Fruit fly (Drosophila melanogaster) whole organism, embryonic: ENCODE measurements around the gene ATPsynD.

Experiments used
- Antp ChIP-seq: fragments of 200-800 bp; sonication (Bioruptor generic); optimal IDR thresholded peaks from 3 replicates; lab custom pipeline; 2016; ENCODE audit warnings: missing biosample characterization, missing genetic modification characterization
- CG11695 ChIP-seq: fragments of 200-800 bp; sonication (Bioruptor generic); IDR thresholded peaks from 3 replicates; pipeline ENCODE4 v1.3.6; 2022; ENCODE audit warnings: missing biosample characterization, missing genetic modification characterization
- CG12391 ChIP-seq: fragments of 200-800 bp; sonication (Bioruptor generic); optimal IDR thresholded peaks from 3 replicates; lab custom pipeline; 2018; ENCODE audit warnings: missing biosample characterization, mild to moderate bottlenecking, missing genetic modification characterization, moderate library complexity
- CG12942 ChIP-seq: fragments of 200-800 bp; sonication (Bioruptor generic); optimal IDR thresholded peaks from 3 replicates; lab custom pipeline; 2016; ENCODE audit warnings: missing biosample characterization, missing genetic modification characterization
- CG13287 ChIP-seq: fragments of 200-800 bp; sonication (Bioruptor generic); IDR thresholded peaks from 2 replicates; pipeline ENCODE4 v1.3.6; 2022; ENCODE audit warnings: missing biosample characterization, missing genetic modification characterization; ENCODE audit not compliant: partially characterized antibody
- CG14014 ChIP-seq: fragments of 200-800 bp; sonication (Bioruptor generic); IDR thresholded peaks from 2 replicates; pipeline ENCODE4 v1.3.6; 2022; ENCODE audit warnings: missing biosample characterization, missing genetic modification characterization
- CG17186 ChIP-seq: fragments of 200-800 bp; sonication (Bioruptor generic); optimal IDR thresholded peaks from 3 replicates; lab custom pipeline; 2017; ENCODE audit warnings: missing biosample characterization, missing genetic modification reagents, missing genetic modification characterization
- CG17359 ChIP-seq: fragments of 200-800 bp; sonication (Bioruptor generic); optimal IDR thresholded peaks from 3 replicates; lab custom pipeline; 2018; ENCODE audit warnings: missing biosample characterization, mild to moderate bottlenecking, missing genetic modification characterization, moderate library complexity
- CG17802 ChIP-seq: fragments of 200-800 bp; sonication (Bioruptor generic); optimal IDR thresholded peaks from 2 replicates; lab custom pipeline; 2018; ENCODE audit warnings: missing biosample characterization, mild to moderate bottlenecking, missing genetic modification characterization, moderate library complexity
- CG2712 ChIP-seq: fragments of 200-800 bp; optimal IDR thresholded peaks from 3 replicates; lab custom pipeline; 2019; ENCODE audit warnings: missing biosample characterization, mild to moderate bottlenecking, missing genetic modification characterization, moderate library complexity
- CG3065 ChIP-seq: fragments of 200-800 bp; sonication (Bioruptor generic); optimal IDR thresholded peaks from 2 replicates; lab custom pipeline; 2016; ENCODE audit warnings: missing biosample characterization, missing genetic modification characterization
- CG32532 ChIP-seq: fragments of 200-800 bp; sonication (Bioruptor generic); IDR thresholded peaks from 2 replicates; pipeline ENCODE4 v1.3.6; 2022; ENCODE audit warnings: missing biosample characterization, missing genetic modification characterization
- CG6791 ChIP-seq: fragments of 200-800 bp; sonication (Bioruptor generic); IDR thresholded peaks from 3 replicates; pipeline ENCODE4 v1.3.6; 2022; ENCODE audit warnings: missing biosample characterization, missing genetic modification characterization; ENCODE audit not compliant: partially characterized antibody
- CG8089 ChIP-seq: fragments of 200-800 bp; sonication (Bioruptor generic); optimal IDR thresholded peaks from 3 replicates; lab custom pipeline; 2016; ENCODE audit warnings: missing biosample characterization, missing genetic modification characterization
- CTCF ChIP-seq: fragments of 200-800 bp; sonication (Bioruptor generic); optimal IDR thresholded peaks from 2 replicates; lab custom pipeline; 2017; ENCODE audit warnings: missing biosample characterization, mild to moderate bottlenecking, missing genetic modification characterization, moderate library complexity
- D19B ChIP-seq: fragments of 200-800 bp; sonication (Bioruptor generic); optimal IDR thresholded peaks from 2 replicates; lab custom pipeline; 2017; ENCODE audit warnings: missing biosample characterization, mild to moderate bottlenecking, missing genetic modification characterization
- Dip2 ChIP-seq: fragments of 200-800 bp; sonication (Bioruptor generic); IDR thresholded peaks from 2 replicates; pipeline ENCODE4 v1.3.6; 2022; ENCODE audit warnings: missing biosample characterization, missing genetic modification characterization
- Eip74EF ChIP-seq, 2 experiments: fragments of 200-800 bp in 1 of 2; fragments of >200 bp in 1 of 2; sonication (Bioruptor generic) in 1 of 2; optimal IDR thresholded peaks; 2 replicates each; lab custom pipeline; 2017 to 2019; ENCODE audit warnings: missing biosample characterization in 2 of 2, missing genetic modification characterization in 2 of 2, mild to moderate bottlenecking in 1 of 2, moderate library complexity in 1 of 2
- Fer2 ChIP-seq: fragments of 200-800 bp; sonication (Bioruptor generic); optimal IDR thresholded peaks from 2 replicates; lab custom pipeline; 2018; ENCODE audit warnings: missing biosample characterization, mild to moderate bottlenecking, missing genetic modification characterization, moderate library complexity
- HLH3B ChIP-seq: fragments of 200-800 bp; sonication (Bioruptor generic); IDR thresholded peaks from 2 replicates; pipeline ENCODE4 v1.3.6; 2022; ENCODE audit warnings: missing biosample characterization, missing genetic modification characterization
- Hmr ChIP-seq: fragments of 200-800 bp; sonication (Bioruptor generic); optimal IDR thresholded peaks from 3 replicates; lab custom pipeline; 2017; ENCODE audit warnings: mild to moderate bottlenecking, missing biosample characterization, missing genetic modification reagents, missing genetic modification characterization
- Hr39 ChIP-seq: fragments of >200 bp; optimal IDR thresholded peaks from 2 replicates; lab custom pipeline; 2017
- Hsf ChIP-seq: fragments of 200-800 bp; sonication (Bioruptor generic); optimal IDR thresholded peaks from 3 replicates; lab custom pipeline; 2016; ENCODE audit warnings: missing biosample characterization, missing genetic modification characterization
- MBD-R2 ChIP-seq: fragments of 200-800 bp; sonication (Bioruptor generic); IDR thresholded peaks from 2 replicates; pipeline ENCODE4 v1.3.6; 2022; ENCODE audit warnings: missing biosample characterization, missing genetic modification characterization
- MTF-1 ChIP-seq: fragments of 200-800 bp; sonication (Bioruptor generic); optimal IDR thresholded peaks from 2 replicates; lab custom pipeline; 2018; ENCODE audit warnings: missing biosample characterization, mild to moderate bottlenecking, missing genetic modification characterization, borderline replicate concordance
- Nf-YB ChIP-seq: fragments of 200-800 bp; sonication (Bioruptor generic); optimal IDR thresholded peaks from 3 replicates; lab custom pipeline; 2019; ENCODE audit warnings: missing biosample characterization, mild to moderate bottlenecking, missing genetic modification characterization, moderate library complexity
- NfI ChIP-seq: fragments of 200-800 bp; sonication (Bioruptor generic); optimal IDR thresholded peaks from 3 replicates; lab custom pipeline; 2018; ENCODE audit warnings: missing biosample characterization, mild to moderate bottlenecking, missing genetic modification characterization, moderate library complexity
- Oli ChIP-seq: fragments of 200-800 bp; sonication (Bioruptor generic); optimal IDR thresholded peaks from 2 replicates; lab custom pipeline; 2018; ENCODE audit warnings: missing biosample characterization, mild to moderate bottlenecking, missing genetic modification characterization, moderate library complexity
- Pdp1 ChIP-seq, 2 experiments: fragments of 200-800 bp; sonication (Bioruptor generic); optimal IDR thresholded peaks; 3 replicates each; lab custom pipeline; 2016; ENCODE audit warnings: missing biosample characterization in 2 of 2, missing genetic modification characterization in 2 of 2, mild to moderate bottlenecking in 1 of 2, moderate library complexity in 1 of 2
- Poxn ChIP-seq: fragments of 200-800 bp; sonication (Bioruptor generic); IDR thresholded peaks from 2 replicates; pipeline ENCODE4 v1.3.6; 2022; ENCODE audit warnings: missing biosample characterization, missing genetic modification characterization
- Rx ChIP-seq: fragments of 200-800 bp; sonication (Bioruptor generic); IDR thresholded peaks from 2 replicates; pipeline ENCODE4 v1.3.6; 2022; ENCODE audit warnings: missing biosample characterization, missing genetic modification characterization
- Scr ChIP-seq: fragments of 200-800 bp; sonication (Bioruptor generic); IDR thresholded peaks from 2 replicates; pipeline ENCODE4 v1.3.6; 2022; ENCODE audit warnings: missing biosample characterization, missing genetic modification characterization; ENCODE audit not compliant: partially characterized antibody
- dan ChIP-seq: fragments of 200-800 bp; sonication (Bioruptor generic); IDR thresholded peaks from 2 replicates; pipeline ENCODE4 v1.3.6; 2022; ENCODE audit warnings: missing biosample characterization, missing genetic modification characterization
- dysf ChIP-seq: fragments of 200-800 bp; sonication (Bioruptor generic); IDR thresholded peaks from 3 replicates; pipeline ENCODE4 v1.3.6; 2022; ENCODE audit warnings: missing biosample characterization, missing genetic modification characterization
- ewg ChIP-seq: fragments of 200-800 bp; sonication (Bioruptor generic); optimal IDR thresholded peaks from 3 replicates; lab custom pipeline; 2017; ENCODE audit warnings: mild to moderate bottlenecking, missing biosample characterization, missing genetic modification reagents, missing genetic modification characterization
- fru ChIP-seq: fragments of >200 bp; optimal IDR thresholded peaks from 2 replicates; lab custom pipeline; 2017
- h ChIP-seq: fragments of >200 bp; optimal IDR thresholded peaks from 2 replicates; lab custom pipeline; 2017
- hth ChIP-seq: fragments of >200 bp; optimal IDR thresholded peaks from 2 replicates; lab custom pipeline; 2017; ENCODE audit warnings: inconsistent platforms
- kay ChIP-seq: fragments of 200-800 bp; sonication (Bioruptor generic); optimal IDR thresholded peaks from 2 replicates; lab custom pipeline; 2016; ENCODE audit warnings: missing biosample characterization, missing genetic modification characterization
- lbe ChIP-seq: fragments of 200-800 bp; sonication (Bioruptor generic); optimal IDR thresholded peaks from 2 replicates; lab custom pipeline; 2016; ENCODE audit warnings: missing biosample characterization, mild to moderate bottlenecking, missing genetic modification characterization
- lov ChIP-seq, 2 experiments: fragments of 200-800 bp in 1 of 2; fragments of >200 bp in 1 of 2; sonication (Bioruptor generic) in 1 of 2; IDR thresholded peaks in 1 of 2; optimal IDR thresholded peaks in 1 of 2; 2 replicates in 1 of 2; 3 replicates in 1 of 2; pipeline versions ENCODE4 v1.3.6 to Lab custom; 2017 to 2022; ENCODE audit warnings: missing biosample characterization in 1 of 2, missing genetic modification characterization in 1 of 2
- nmo ChIP-seq: fragments of 200-800 bp; sonication (Bioruptor generic); optimal IDR thresholded peaks from 2 replicates; lab custom pipeline; 2018; ENCODE audit warnings: missing biosample characterization, mild to moderate bottlenecking, missing genetic modification characterization, moderate library complexity
- otp ChIP-seq: fragments of 200-800 bp; sonication (Bioruptor generic); IDR thresholded peaks from 3 replicates; pipeline ENCODE4, ENCODE4 v1.3.6; 2022; ENCODE audit warnings: missing biosample characterization, missing genetic modification characterization
- ranshi ChIP-seq: fragments of 200-800 bp; sonication (Bioruptor generic); IDR thresholded peaks from 2 replicates; pipeline ENCODE4 v1.3.6; 2022; ENCODE audit warnings: missing biosample characterization, missing genetic modification characterization
- sc ChIP-seq, 3 experiments: fragments of >200 bp in 2 of 3; fragments of 200-800 bp in 1 of 3; sonication (Bioruptor generic) in 1 of 3; optimal IDR thresholded peaks; 2 replicates in 2 of 3; 3 replicates in 1 of 3; lab custom pipeline; 2017; ENCODE audit warnings: mild to moderate bottlenecking in 1 of 3, missing biosample characterization in 1 of 3, missing genetic modification characterization in 1 of 3, missing genetic modification reagents in 1 of 3
- schlank ChIP-seq: fragments of 200-800 bp; sonication (Bioruptor generic); optimal IDR thresholded peaks from 2 replicates; lab custom pipeline; 2018; ENCODE audit warnings: missing biosample characterization, mild to moderate bottlenecking, missing genetic modification characterization
- sd ChIP-seq: fragments of 200-800 bp; sonication (Bioruptor generic); optimal IDR thresholded peaks from 3 replicates; lab custom pipeline; 2018; ENCODE audit warnings: missing biosample characterization, mild to moderate bottlenecking, missing genetic modification characterization, moderate library complexity
- sens-2 ChIP-seq: fragments of 200-800 bp; sonication (Bioruptor generic); IDR thresholded peaks from 2 replicates; pipeline ENCODE4 v1.3.6; 2022; ENCODE audit warnings: missing biosample characterization, missing genetic modification characterization
- tna ChIP-seq: fragments of 200-800 bp; sonication (Bioruptor generic); IDR thresholded peaks from 2 replicates; pipeline ENCODE4 v1.3.6; 2022; ENCODE audit warnings: missing biosample characterization, missing genetic modification characterization; ENCODE audit not compliant: partially characterized antibody
- wdn ChIP-seq: fragments of 200-800 bp; sonication (Bioruptor generic); IDR thresholded peaks from 2 replicates; pipeline ENCODE4 v1.3.6; 2022; ENCODE audit warnings: missing biosample characterization, missing genetic modification characterization
- zfh1 ChIP-seq: fragments of 200-800 bp; sonication (Bioruptor generic); IDR thresholded peaks from 3 replicates; pipeline ENCODE4 v1.3.6; 2022; ENCODE audit warnings: missing biosample characterization, missing genetic modification characterization

ATPsynD gene

dm6 chr3R:19132146-19132833, 37.5 kb downstream of the ATPsynD start, which contains the start of gene Cyp12a5 (continued):
- TF ChIP-seq Eip74EF (GFP tag; optimal IDR thresholded peaks at IDR 0.05; lab: Kevin White, UChicago): no peak
- TF ChIP-seq fru: no peak
- TF ChIP-seq CTCF (GFP tag; lab: Kevin White, UChicago): no peak
- TF ChIP-seq tna (GFP tag; lab: Robert Waterston, UW): no peak
- no peak for TF ChIP-seq CG6791 (GFP tag; lab: Robert Waterston, UW)
- no peak for TF ChIP-seq Fer2
- TF ChIP-seq CG8089 (GFP tag; lab: Kevin White, UChicago): no peak
- no peak for TF ChIP-seq CG13287 (GFP tag; lab: Robert Waterston, UW)
- peak; percentile 89 for TF ChIP-seq D19B
- no peak for TF ChIP-seq CG12391
- TF ChIP-seq Rx (GFP tag; lab: Robert Waterston, UW): no peak
- no peak for TF ChIP-seq h (lab: Kevin White, UChicago)
- no peak for TF ChIP-seq zfh1 (GFP tag; lab: Robert Waterston, UW)
- TF ChIP-seq hth (lab: Kevin White, UChicago): no peak
- no peak for TF ChIP-seq CG14014 (GFP tag; lab: Robert Waterston, UW)
- TF ChIP-seq Hmr (GFP tag; lab: Kevin White, UChicago): peak; percentile 20
- no peak for TF ChIP-seq CG17186 (GFP tag; lab: Kevin White, UChicago)
- TF ChIP-seq CG12942: no peak
- TF ChIP-seq Nf-YB (GFP tag; lab: Kevin White, UChicago): peak; percentile 86
- no peak for TF ChIP-seq Pdp1 (GFP tag; optimal IDR thresholded peaks at IDR 0.05; lab: Kevin White, UChicago)
- no peak for TF ChIP-seq Oli (tag; lab: Kevin White, UChicago)
- TF ChIP-seq CG11695: no peak
- no peak for TF ChIP-seq Dip2 (GFP tag; lab: Robert Waterston, UW)
- TF ChIP-seq lbe (GFP tag; lab: Kevin White, UChicago): no peak
- no peak for TF ChIP-seq MBD-R2
- TF ChIP-seq Hr39 (lab: Kevin White, UChicago): no peak
- TF ChIP-seq CG17359 (tag; lab: Kevin White, UChicago): no peak
- TF ChIP-seq MTF-1 (GFP tag; lab: Kevin White, UChicago): no peak
- TF ChIP-seq sc (optimal IDR thresholded peaks at IDR 0.05; lab: Kevin White, UChicago): no peak
- TF ChIP-seq sc (GFP tag; optimal IDR thresholded peaks at IDR 0.05; lab: Kevin White, UChicago): no peak
- no peak for TF ChIP-seq NfI (GFP tag; lab: Kevin White, UChicago)
- no peak for TF ChIP-seq Antp
- TF ChIP-seq sens-2 (GFP tag; lab: Robert Waterston, UW): no peak
- TF ChIP-seq CG3065 (GFP tag; lab: Kevin White, UChicago): no peak
- no peak for TF ChIP-seq CG17802 (tag; lab: Kevin White, UChicago)
- no peak for TF ChIP-seq ranshi (GFP tag; lab: Robert Waterston, UW)
- no peak for TF ChIP-seq schlank (tag; lab: Kevin White, UChicago)
- no peak for TF ChIP-seq wdn (GFP tag; lab: Robert Waterston, UW)
- TF ChIP-seq nmo (GFP tag; lab: Kevin White, UChicago): no peak
- TF ChIP-seq Poxn (GFP tag; lab: Robert Waterston, UW): no peak
- no peak for TF ChIP-seq otp
- TF ChIP-seq CG2712: no peak
- TF ChIP-seq dysf (GFP tag; lab: Robert Waterston, UW): no peak
- TF ChIP-seq dan (GFP tag; lab: Robert Waterston, UW): no peak
- TF ChIP-seq kay (GFP tag; lab: Kevin White, UChicago): no peak
- no peak for TF ChIP-seq ewg (GFP tag; lab: Kevin White, UChicago)
- TF ChIP-seq HLH3B: no peak
- no peak for TF ChIP-seq lov (optimal IDR thresholded peaks at IDR 0.05; lab: Kevin White, UChicago)
- TF ChIP-seq lov (GFP tag; IDR thresholded peaks at IDR 0.05; lab: Robert Waterston, UW): no peak
- TF ChIP-seq Hsf: no peak
- 0 out of 2 replicates have a peak, but pooled peaks have one; percentile 11 for TF ChIP-seq CG32532 (GFP tag; lab: Robert Waterston, UW)
- TF ChIP-seq sd (tag; lab: Kevin White, UChicago): peak; percentile 47
- no peak for TF ChIP-seq Scr (GFP tag; lab: Robert Waterston, UW)
